Worm (Caenorhabditis elegans) whole organism, early embryonic: ENCODE results near the gene B0432.14.
A peak's percentile ranks its signal among the peaks of the same experiment; 100 is the strongest.

ENCODE experiments used
- B0310.2 ChIP-seq: sonication (generic microtip); optimal IDR thresholded peaks from 2 replicates; lab custom pipeline; 2016; ENCODE audit warnings: mild to moderate bottlenecking, missing genetic modification characterization, missing compliant biosample characterization
- F13C5.2 ChIP-seq: sonication (generic microtip); optimal IDR thresholded peaks from 2 replicates; lab custom pipeline; 2017; ENCODE audit warnings: mild to moderate bottlenecking, missing genetic modification characterization, inconsistent platforms, missing compliant biosample characterization
- aly-1 ChIP-seq: sonication (generic microtip); optimal IDR thresholded peaks from 2 replicates; lab custom pipeline; 2016; ENCODE audit warnings: missing genetic modification characterization, missing compliant biosample characterization
- ama-1 ChIP-seq: fragments of 150-350 bp; optimal IDR thresholded peaks from 2 replicates; lab custom pipeline; 2014
- ets-7 ChIP-seq: sonication (generic microtip); optimal IDR thresholded peaks from 2 replicates; lab custom pipeline; 2016; ENCODE audit warnings: missing genotype, missing genetic modification characterization, missing compliant biosample characterization
- hmg-4 ChIP-seq: fragments of 200-800 bp; sonication (Bioruptor generic); optimal IDR thresholded peaks from 2 replicates; lab custom pipeline; 2018; ENCODE audit warnings: mild to moderate bottlenecking, missing genetic modification characterization, missing compliant biosample characterization
- hnd-1 ChIP-seq: sonication (generic microtip); optimal IDR thresholded peaks from 2 replicates; lab custom pipeline; 2016; ENCODE audit warnings: missing genetic modification characterization, missing compliant biosample characterization
- pes-1 ChIP-seq: fragments of 200-800 bp; sonication (Bioruptor generic); IDR thresholded peaks from 2 replicates; pipeline ENCODE4 v1.3.6; 2022; ENCODE audit warnings: missing genetic modification reagents, missing genetic modification characterization, missing compliant biosample characterization
- tbx-11 ChIP-seq: fragments of 200-800 bp; sonication (Bioruptor generic); IDR thresholded peaks from 2 replicates; pipeline ENCODE4 v1.3.6; 2022; ENCODE audit warnings: missing genetic modification characterization, missing compliant biosample characterization

DNA sequence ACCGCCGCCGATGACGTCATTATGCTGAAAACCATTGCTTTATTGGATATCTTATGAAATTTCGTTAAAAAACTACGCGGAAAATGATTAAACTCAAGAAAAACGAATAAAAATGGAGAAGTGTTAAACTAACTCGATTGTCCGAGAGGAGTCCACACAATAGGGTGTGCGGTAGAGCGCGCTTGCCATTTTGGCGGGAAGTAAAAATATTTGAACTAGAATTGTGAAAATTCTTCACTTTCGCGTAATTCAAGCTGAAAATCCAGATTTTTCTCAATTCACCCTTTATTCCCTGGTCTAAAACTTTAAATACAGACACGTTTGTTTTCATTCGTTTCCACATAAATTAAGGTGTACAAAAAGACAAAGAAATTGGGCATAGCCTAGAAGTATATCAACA, 47.6 kb upstream of the B0432.14 start, which contains the start of gene F48A11.4:
- TF ChIP-seq ets-7 (tag; lab: Kevin White, UChicago) (no peak), B0310.2 (tag; lab: Kevin White, UChicago) (no peak), tbx-11 (GFP tag; lab: Robert Waterston, UW) (0 out of 2 replicates have a peak, but pooled peaks have one; percentile 23), pes-1 (GFP tag; lab: Robert Waterston, UW) (peak; percentile 11; the same call in 1 of the 2 replicates), ama-1 (lab: Kevin White, UChicago) (no peak), hnd-1 (tag; lab: Kevin White, UChicago) (no peak), aly-1 (tag; lab: Kevin White, UChicago) (no peak), hmg-4 (peak; percentile 44), F13C5.2 (tag; lab: Kevin White, UChicago) (peak; percentile 77)
